Fruit fly (Drosophila melanogaster): ENCODE results near the gene Brd.

Gene Brd

dm6 chr3L:14982675-14983084 is 10.2 kb downstream of the Brd start, which contains the start of gene CG5114 (continued):
- TF ChIP-seq Tbp (GFP tag; optimal IDR thresholded peaks at IDR 0.05), result no peak
- no peak for TF ChIP-seq da (GFP tag; optimal IDR thresholded peaks at IDR 0.05)
- TF ChIP-seq CG32767 (GFP tag; IDR thresholded peaks at IDR 0.05), result no peak
- TF ChIP-seq CG34422 (GFP tag; IDR thresholded peaks at IDR 0.05), result peak; percentile 60; the same call in 2 of the 3 replicates
- peak; percentile 42 for TF ChIP-seq Fer3 (tag; optimal IDR thresholded peaks at IDR 0.05)
- TF ChIP-seq CG15601 (tag; optimal IDR thresholded peaks at IDR 0.05), result peak; percentile 6
- TF ChIP-seq hth (optimal IDR thresholded peaks at IDR 0.05), result no peak
- no peak for TF ChIP-seq Ptx1 (GFP tag; IDR thresholded peaks at IDR 0.05)
- TF ChIP-seq CG5953 (GFP tag; IDR thresholded peaks at IDR 0.05), result no peak
- TF ChIP-seq CG11398 (GFP tag; optimal IDR thresholded peaks at IDR 0.05), result peak; percentile 40
- peak; percentile 29 for TF ChIP-seq mirr (GFP tag; optimal IDR thresholded peaks at IDR 0.05)
- peak; percentile 6 for TF ChIP-seq CG7556 (GFP tag; optimal IDR thresholded peaks at IDR 0.05)
- no peak for TF ChIP-seq toy (GFP tag; IDR thresholded peaks at IDR 0.05)
- peak; percentile 11 for TF ChIP-seq pum (GFP tag; optimal IDR thresholded peaks at IDR 0.05)
- TF ChIP-seq Six4 (GFP tag; optimal IDR thresholded peaks at IDR 0.05), result no peak
- TF ChIP-seq abd-A (tag; optimal IDR thresholded peaks at IDR 0.05), result peak; percentile 77
- no peak for TF ChIP-seq ash1 (GFP tag; optimal IDR thresholded peaks at IDR 0.05)
- TF ChIP-seq zfh1 (GFP tag; IDR thresholded peaks at IDR 0.05), result 0 out of 3 replicates have a peak, but pooled peaks have one; percentile 50
- TF ChIP-seq trem (tag; optimal IDR thresholded peaks at IDR 0.05), result peak; percentile 86
- TF ChIP-seq NfI (GFP tag; optimal IDR thresholded peaks at IDR 0.05), result peak; percentile 56
- TF ChIP-seq dmrt99B (tag; optimal IDR thresholded peaks at IDR 0.05), result no peak
- TF ChIP-seq CG4282 (GFP tag; optimal IDR thresholded peaks at IDR 0.05), result no peak
- TF ChIP-seq Hr3 (GFP tag; optimal IDR thresholded peaks at IDR 0.05), result no peak
- no peak for TF ChIP-seq esg (GFP tag; conservative IDR thresholded peaks at IDR 0.05)
- TF ChIP-seq mam (GFP tag; optimal IDR thresholded peaks at IDR 0.05), result peak; percentile 55
- no peak for TF ChIP-seq CG12299 (tag; optimal IDR thresholded peaks at IDR 0.05)
- TF ChIP-seq CG2199 (GFP tag; IDR thresholded peaks at IDR 0.05), result 0 out of 3 replicates have a peak, but pooled peaks have one; percentile 15
- peak; percentile 24 for TF ChIP-seq HHEX (GFP tag; optimal IDR thresholded peaks at IDR 0.05)
- peak; percentile 16 for TF ChIP-seq Bdp1 (GFP tag; optimal IDR thresholded peaks at IDR 0.05)
- TF ChIP-seq chm (GFP tag; IDR thresholded peaks at IDR 0.05), result no peak
- TF ChIP-seq H15 (GFP tag; IDR thresholded peaks at IDR 0.05), result no peak; the same call in 2 of the 3 replicates
- TF ChIP-seq Hmr (GFP tag; optimal IDR thresholded peaks at IDR 0.05), result peak; percentile 41
- TF ChIP-seq kni (GFP tag; optimal IDR thresholded peaks at IDR 0.05), result no peak
- TF ChIP-seq fu2 (GFP tag; optimal IDR thresholded peaks at IDR 0.05), result peak; percentile 24
- TF ChIP-seq CG8944 (GFP tag; optimal IDR thresholded peaks at IDR 0.05), result peak; percentile 24
- TF ChIP-seq shn (GFP tag; optimal IDR thresholded peaks at IDR 0.05), result peak; percentile 2
- TF ChIP-seq CG12071 (GFP tag; optimal IDR thresholded peaks at IDR 0.05), result no peak
- TF ChIP-seq MTF-1 (GFP tag; optimal IDR thresholded peaks at IDR 0.05; ENCODE audit: borderline replicate concordance), result no peak
- peak; percentile 64 for TF ChIP-seq vvl (GFP tag; IDR thresholded peaks at IDR 0.05)
- peak; percentile 63; the same call in 1 of the 2 replicates for TF ChIP-seq sob (GFP tag; IDR thresholded peaks at IDR 0.05)
- peak; percentile 22 for TF ChIP-seq CG10147 (GFP tag; optimal IDR thresholded peaks at IDR 0.05)
- peak; percentile 2 for TF ChIP-seq CG8388 (GFP tag; optimal IDR thresholded peaks at IDR 0.05)
- TF ChIP-seq CG16863 (GFP tag; optimal IDR thresholded peaks at IDR 0.05), result peak; percentile 13
- TF ChIP-seq Lim3 (GFP tag; IDR thresholded peaks at IDR 0.05), result no peak
- peak; percentile 36 for TF ChIP-seq ind (GFP tag; optimal IDR thresholded peaks at IDR 0.05)
- no peak for TF ChIP-seq Usf (GFP tag; optimal IDR thresholded peaks at IDR 0.05)
- TF ChIP-seq fd102C (GFP tag; optimal IDR thresholded peaks at IDR 0.05), result no peak
- peak; percentile 60 for TF ChIP-seq her (GFP tag; optimal IDR thresholded peaks at IDR 0.05)
- TF ChIP-seq Rfx (GFP tag; IDR thresholded peaks at IDR 0.05), result peak; percentile 78
- TF ChIP-seq Neu2 (GFP tag; optimal IDR thresholded peaks at IDR 0.05; ENCODE audit: borderline replicate concordance), result no peak
- TF ChIP-seq slou (GFP tag; optimal IDR thresholded peaks at IDR 0.05), result no peak
- TF ChIP-seq Drgx (GFP tag; IDR thresholded peaks at IDR 0.05), result no peak
- TF ChIP-seq fru (optimal IDR thresholded peaks at IDR 0.05), result no peak
